Fruit fly (Drosophila melanogaster): ENCODE results near the gene pes.

The pes gene

DNA sequence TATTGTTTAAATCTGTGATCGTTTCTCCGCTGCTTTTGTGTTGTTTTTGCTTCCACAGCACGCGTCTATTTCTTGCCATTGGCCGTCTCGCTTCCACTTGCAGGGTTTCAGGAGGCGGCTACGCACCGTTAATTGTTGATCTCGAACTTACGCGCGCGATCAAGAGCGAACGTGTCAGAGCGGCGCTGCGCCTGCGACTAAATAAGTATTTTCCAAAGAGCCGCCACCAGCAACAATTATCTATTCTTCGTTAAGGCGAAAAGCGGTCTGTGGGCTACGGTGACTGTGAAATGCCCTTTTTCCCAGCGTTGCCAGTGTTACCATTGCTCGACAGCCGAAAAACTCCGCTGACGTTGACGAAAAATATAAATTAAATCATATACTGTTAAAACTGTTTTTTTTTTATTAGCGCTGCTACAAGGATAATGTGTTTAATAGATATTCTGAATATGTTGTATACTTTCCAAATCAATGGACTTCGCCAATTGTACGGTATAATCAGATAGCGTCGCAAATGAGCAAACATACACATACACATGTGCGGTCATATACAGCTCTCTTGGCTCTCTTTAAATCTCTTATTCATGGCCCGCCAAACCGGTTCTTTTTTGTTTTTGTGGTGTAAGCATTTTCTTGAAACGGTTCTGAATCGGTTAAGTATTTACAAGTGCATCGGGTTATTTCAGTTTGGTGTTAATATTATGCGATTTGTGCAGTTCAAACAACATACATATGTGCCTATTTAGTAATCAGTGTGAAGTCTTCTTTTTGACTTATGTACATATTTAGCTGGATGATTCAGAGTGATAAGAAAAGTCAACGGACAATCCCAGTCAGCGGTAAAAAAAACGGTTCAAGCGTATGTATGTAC lies at the start of gene pes:
Gene pes, minus strand, starts transcription at position 201 of the 871 bp plus-strand sequence.
- no peak for TF ChIP-seq psq (optimal IDR thresholded peaks at IDR 0.05)
- no peak for TF ChIP-seq EcR (GFP tag; optimal IDR thresholded peaks at IDR 0.05)
- TF ChIP-seq pan (optimal IDR thresholded peaks at IDR 0.05), result no peak
- TF ChIP-seq usp (GFP tag; optimal IDR thresholded peaks at IDR 0.05), result no peak
- no peak for TF ChIP-seq CG8478 (optimal IDR thresholded peaks at IDR 0.05)
- TF ChIP-seq Dll (optimal IDR thresholded peaks at IDR 0.05), result no peak

DNA sequence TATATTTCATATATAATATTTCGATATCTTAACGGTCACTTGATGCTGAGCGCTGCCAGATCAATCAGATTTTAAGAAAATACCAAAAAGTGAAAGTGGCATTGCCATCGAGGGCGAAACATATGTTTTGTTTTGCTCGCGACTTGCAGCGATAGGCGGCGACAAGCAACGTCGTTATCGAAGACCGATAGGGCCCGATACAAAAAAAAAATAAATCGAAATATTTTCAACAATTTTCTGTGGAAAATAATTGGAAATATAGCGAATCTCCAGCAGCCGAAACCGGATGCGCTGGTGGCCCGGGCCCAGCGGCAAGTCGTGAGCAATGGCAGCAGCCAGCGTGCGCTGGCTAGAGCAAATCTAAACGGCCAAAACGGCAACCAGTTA lies 49.3 kb upstream of the pes start, which contains the start of gene Megf8:
Gene Megf8, plus strand, starts transcription at position 190 of the 387 bp plus-strand sequence.
- TF ChIP-seq psq (optimal IDR thresholded peaks at IDR 0.05) (no peak), CG8478 (optimal IDR thresholded peaks at IDR 0.05) (no peak), EcR (GFP tag; optimal IDR thresholded peaks at IDR 0.05) (no peak), pan (optimal IDR thresholded peaks at IDR 0.05) (no peak), Dll (optimal IDR thresholded peaks at IDR 0.05) (no peak), usp (GFP tag; optimal IDR thresholded peaks at IDR 0.05) (no peak)

DNA sequence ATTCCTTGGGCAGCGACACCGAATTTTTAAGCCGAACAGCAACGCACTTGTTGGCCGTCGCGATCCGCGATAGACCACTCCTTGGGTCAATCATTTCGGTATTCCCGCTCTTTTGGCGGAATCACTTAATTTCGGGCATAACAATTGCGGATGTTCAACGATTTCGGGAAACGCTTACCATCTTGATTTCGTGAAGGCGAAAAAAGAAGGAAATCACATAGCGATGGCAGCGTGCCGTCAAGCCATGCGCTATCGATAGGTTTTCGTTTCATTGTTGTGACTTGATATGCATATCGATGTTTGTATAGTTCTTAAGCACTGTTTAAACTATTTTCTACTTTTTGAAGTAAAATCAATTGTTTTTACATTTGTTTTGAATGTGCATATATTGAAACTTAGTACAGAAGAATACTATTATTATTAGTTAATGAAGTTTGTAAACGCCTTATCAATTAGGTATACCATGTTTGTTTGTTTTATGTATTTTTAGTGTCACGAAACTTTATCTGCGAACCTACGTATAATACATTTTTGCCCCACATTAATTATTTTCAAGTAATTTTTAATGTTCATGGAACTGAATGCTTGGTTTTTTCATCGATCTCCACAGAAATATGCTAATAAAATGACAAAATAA lies 48.8 kb upstream of the pes start, which contains the start of gene RpL36A:
Gene RpL36A, minus strand, starts transcription at position 265 of the 637 bp plus-strand sequence.
- no peak for TF ChIP-seq EcR (GFP tag; optimal IDR thresholded peaks at IDR 0.05)
- TF ChIP-seq pan (optimal IDR thresholded peaks at IDR 0.05), result no peak
- no peak for TF ChIP-seq Dll (optimal IDR thresholded peaks at IDR 0.05)
- no peak for TF ChIP-seq CG8478 (optimal IDR thresholded peaks at IDR 0.05)
- TF ChIP-seq usp (GFP tag; optimal IDR thresholded peaks at IDR 0.05), result no peak
- TF ChIP-seq psq (optimal IDR thresholded peaks at IDR 0.05), result no peak

DNA sequence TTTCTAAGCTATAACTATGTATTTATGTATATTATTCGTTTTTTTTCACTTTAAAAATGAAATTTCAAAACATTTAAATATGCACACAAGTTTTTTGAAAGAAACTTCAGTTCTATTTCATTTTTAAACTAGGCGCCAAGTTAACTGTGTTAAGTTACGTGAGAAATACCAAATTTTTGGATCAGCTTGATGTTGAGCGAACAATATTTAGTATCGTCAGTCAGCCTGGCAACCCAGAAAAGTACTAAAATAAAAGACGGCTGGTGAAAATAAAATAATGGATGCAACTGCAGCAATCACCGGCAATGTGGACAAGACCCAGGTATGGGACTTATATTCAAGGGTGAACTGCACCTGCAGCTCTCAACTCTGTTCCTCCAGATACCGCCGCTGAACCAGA lies 46.9 kb upstream of the pes start, which contains the start of gene CCDC53:
Gene CCDC53, plus strand, starts transcription at position 235 of the 400 bp plus-strand sequence.
- TF ChIP-seq usp (GFP tag; optimal IDR thresholded peaks at IDR 0.05) (no peak), psq (optimal IDR thresholded peaks at IDR 0.05) (no peak), pan (optimal IDR thresholded peaks at IDR 0.05) (no peak), Dll (optimal IDR thresholded peaks at IDR 0.05) (no peak), CG8478 (optimal IDR thresholded peaks at IDR 0.05) (no peak), EcR (GFP tag; optimal IDR thresholded peaks at IDR 0.05) (no peak)

DNA sequence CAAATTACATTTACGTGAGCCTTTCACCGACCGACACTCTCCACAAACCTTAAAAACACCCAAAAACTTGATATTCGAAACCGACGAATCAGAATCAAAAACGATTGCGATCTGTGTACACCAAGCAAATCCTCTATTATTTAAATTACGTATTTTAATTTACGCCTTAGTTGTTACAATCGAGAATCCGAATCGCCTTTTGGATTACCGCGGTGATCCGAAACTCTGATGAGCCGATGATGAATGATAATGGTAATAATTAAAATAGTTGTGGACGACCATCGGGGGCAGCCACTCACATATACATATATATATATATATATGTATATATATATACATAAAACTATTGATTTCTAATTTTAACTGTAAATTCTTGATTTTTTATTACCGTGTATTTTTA lies 45.7 kb upstream of the pes start, which contains the start of gene CG7367:
Gene CG7367, minus strand, starts transcription at position 101 of the 400 bp plus-strand sequence.
- TF ChIP-seq EcR (GFP tag; optimal IDR thresholded peaks at IDR 0.05), result no peak
- no peak for TF ChIP-seq pan (optimal IDR thresholded peaks at IDR 0.05)
- no peak for TF ChIP-seq usp (GFP tag; optimal IDR thresholded peaks at IDR 0.05)
- TF ChIP-seq Dll (optimal IDR thresholded peaks at IDR 0.05), result no peak

DNA sequence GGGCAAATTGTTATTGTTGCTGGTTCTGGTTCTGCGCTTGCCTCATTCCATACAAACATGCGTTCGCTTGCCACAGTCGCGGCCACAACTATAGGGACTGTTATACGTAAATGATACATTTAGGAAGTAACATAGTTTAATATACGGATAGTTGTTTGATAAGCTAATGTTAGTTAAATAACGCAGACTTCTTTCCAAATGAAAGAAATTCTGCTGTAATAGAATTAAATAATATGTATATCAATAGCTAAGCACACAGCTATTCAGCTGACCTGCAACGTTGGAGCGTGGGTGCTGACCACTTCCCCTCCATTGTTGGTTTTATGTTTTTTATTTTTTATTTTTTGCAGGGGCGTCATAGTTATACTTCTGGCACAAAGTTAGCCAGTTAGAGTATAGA lies 40.8 kb upstream of the pes start:
- TF ChIP-seq usp (GFP tag; optimal IDR thresholded peaks at IDR 0.05), result no peak
- TF ChIP-seq CG8478 (optimal IDR thresholded peaks at IDR 0.05), result no peak
- no peak for TF ChIP-seq psq (optimal IDR thresholded peaks at IDR 0.05)
- TF ChIP-seq Dll (optimal IDR thresholded peaks at IDR 0.05), result no peak
- TF ChIP-seq pan (optimal IDR thresholded peaks at IDR 0.05), result no peak
- TF ChIP-seq EcR (GFP tag; optimal IDR thresholded peaks at IDR 0.05), result no peak

DNA sequence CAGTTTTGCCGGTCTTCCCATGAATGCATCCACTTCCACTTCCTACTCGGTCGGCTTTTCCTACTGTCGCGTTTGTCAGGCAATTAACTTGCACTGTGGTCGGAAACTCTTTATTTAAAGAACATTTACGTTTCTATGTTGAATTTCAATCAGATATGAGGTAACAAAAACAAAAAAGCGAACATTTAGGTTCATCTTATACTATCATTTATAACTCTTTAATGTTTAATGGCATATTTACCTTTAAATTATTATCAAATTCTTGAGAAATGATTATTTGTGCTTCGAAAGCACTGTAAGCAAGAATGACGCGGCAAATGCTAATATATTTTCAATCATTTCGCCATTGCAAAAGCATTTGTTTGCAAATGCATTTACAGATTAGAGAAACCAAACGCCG lies 39.8 kb upstream of the pes start:
- TF ChIP-seq CG8478 (optimal IDR thresholded peaks at IDR 0.05), result no peak
- TF ChIP-seq EcR (GFP tag; optimal IDR thresholded peaks at IDR 0.05), result no peak
- no peak for TF ChIP-seq pan (optimal IDR thresholded peaks at IDR 0.05)
- no peak for TF ChIP-seq Dll (optimal IDR thresholded peaks at IDR 0.05)
- TF ChIP-seq psq (optimal IDR thresholded peaks at IDR 0.05), result no peak
- no peak for TF ChIP-seq usp (GFP tag; optimal IDR thresholded peaks at IDR 0.05)

DNA sequence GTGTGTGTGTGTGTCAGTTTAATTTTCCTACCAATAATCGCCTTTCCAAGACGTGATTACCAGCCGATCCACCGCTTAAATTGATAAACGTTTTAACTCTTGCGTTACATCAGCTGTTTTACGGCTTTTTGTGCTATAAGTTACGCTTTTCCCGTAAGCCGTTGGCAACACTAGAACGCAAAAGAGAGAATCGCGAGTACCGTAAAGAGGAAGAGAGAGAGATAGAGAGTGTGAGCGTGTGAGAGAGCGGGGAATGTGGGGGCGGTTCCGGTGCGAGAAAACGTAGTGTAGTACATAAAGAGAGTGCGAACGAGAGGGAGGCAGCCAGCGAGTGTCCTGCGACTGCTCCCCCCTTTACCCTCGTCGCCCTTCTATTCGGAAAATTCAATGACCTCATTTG lies 37.6 kb upstream of the pes start:
- TF ChIP-seq pan (optimal IDR thresholded peaks at IDR 0.05) (no peak), usp (GFP tag; optimal IDR thresholded peaks at IDR 0.05) (no peak), Dll (optimal IDR thresholded peaks at IDR 0.05) (no peak), CG8478 (optimal IDR thresholded peaks at IDR 0.05) (no peak), psq (optimal IDR thresholded peaks at IDR 0.05) (no peak), EcR (GFP tag; optimal IDR thresholded peaks at IDR 0.05) (no peak)

DNA sequence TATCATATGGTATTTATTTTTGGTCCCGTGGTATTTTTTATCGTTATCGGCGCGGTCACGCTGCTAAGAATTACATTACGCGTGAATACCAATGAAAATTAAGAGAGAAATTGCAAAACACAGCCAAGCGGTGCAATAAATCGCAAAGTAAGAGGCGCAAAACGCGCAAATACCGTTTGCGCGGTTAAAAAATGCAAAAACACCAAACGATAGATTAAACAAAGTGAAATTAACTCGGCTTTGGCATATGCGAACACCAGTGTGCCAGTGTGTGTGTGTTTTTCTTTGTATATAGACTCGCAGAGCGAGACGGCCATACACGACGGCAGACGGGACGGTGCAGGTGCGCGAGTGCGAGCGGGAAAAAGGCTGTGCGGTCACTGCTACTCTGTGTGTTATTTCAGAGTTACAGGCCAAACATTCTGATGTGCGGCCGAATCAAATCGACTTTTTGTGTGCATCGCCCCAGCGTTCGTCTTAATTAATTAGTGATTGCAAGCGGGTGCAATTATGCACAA lies 36.8 kb upstream of the pes start, which contains the start of gene Cka:
Gene Cka, plus strand, starts transcription at position 29 of the 518 bp plus-strand sequence.
- TF ChIP-seq psq (optimal IDR thresholded peaks at IDR 0.05) (no peak), CG8478 (optimal IDR thresholded peaks at IDR 0.05) (peak; percentile 77), Dll (optimal IDR thresholded peaks at IDR 0.05) (no peak)

DNA sequence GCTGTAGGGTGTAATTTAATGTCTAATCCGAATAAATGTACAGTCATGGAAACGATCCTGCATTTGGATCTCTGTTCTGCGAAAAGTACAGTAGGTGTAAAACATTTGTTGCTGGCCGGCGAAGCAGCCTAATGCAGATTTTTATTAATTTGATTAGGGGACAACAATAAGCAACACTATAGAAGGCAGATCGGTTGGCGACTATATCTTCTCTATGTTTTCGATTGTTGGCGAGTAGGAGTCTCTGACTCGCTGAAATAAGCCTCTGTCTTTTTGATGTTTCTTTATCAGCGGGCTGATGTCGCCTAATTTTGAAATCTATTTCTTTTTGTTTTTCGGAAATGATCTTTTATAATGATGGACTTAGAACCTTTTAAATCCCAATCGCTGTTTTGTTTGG lies 36.1 kb upstream of the pes start:
- TF ChIP-seq usp (GFP tag; optimal IDR thresholded peaks at IDR 0.05) (no peak), Dll (optimal IDR thresholded peaks at IDR 0.05) (no peak), CG8478 (optimal IDR thresholded peaks at IDR 0.05) (no peak), pan (optimal IDR thresholded peaks at IDR 0.05) (no peak), psq (optimal IDR thresholded peaks at IDR 0.05) (no peak), EcR (GFP tag; optimal IDR thresholded peaks at IDR 0.05) (no peak)

DNA sequence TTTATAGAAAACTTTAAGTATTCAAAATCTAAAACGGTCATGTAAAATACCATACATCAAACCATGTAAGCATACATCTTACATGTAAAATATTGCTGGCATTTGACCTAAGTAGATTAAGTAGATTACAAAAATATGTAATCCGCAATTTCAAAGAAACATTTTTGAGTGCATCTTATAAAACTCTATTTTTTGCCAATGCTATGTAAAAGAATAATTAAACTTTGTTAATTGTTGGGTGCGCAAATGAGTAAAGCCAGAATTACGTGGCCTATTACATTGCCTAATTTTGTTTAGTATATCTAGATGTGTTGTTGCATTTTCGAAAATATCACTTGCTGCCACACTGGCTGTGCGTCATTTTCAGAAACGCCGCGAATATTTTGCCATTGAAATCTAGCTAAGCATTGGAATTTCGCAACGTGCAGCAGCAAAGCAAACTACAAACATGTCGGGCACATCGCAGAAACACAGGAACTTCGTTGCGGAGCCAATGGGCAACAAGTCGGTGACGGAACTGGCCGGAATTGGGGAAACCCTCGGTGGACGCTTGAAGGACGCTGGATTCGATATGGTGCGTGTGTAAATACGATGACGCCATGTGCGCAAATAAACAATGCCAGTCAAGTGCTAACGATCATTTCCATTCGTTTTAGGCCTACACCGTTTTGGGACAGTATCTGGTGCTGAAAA lies 35.3 kb upstream of the pes start, which contains the start of gene baf:
Gene baf, plus strand, starts transcription at position 303 of the 693 bp plus-strand sequence.
- TF ChIP-seq psq (optimal IDR thresholded peaks at IDR 0.05), result no peak
- TF ChIP-seq CG8478 (optimal IDR thresholded peaks at IDR 0.05), result no peak
- TF ChIP-seq usp (GFP tag; optimal IDR thresholded peaks at IDR 0.05), result no peak
- no peak for TF ChIP-seq Dll (optimal IDR thresholded peaks at IDR 0.05)
- no peak for TF ChIP-seq pan (optimal IDR thresholded peaks at IDR 0.05)
- no peak for TF ChIP-seq EcR (GFP tag; optimal IDR thresholded peaks at IDR 0.05)
